Fruit fly (Drosophila melanogaster) whole organism, pupa: ENCODE results near the gene CG31176.

Experiments used
- CG10348 ChIP-seq: fragments of 200-800 bp; sonication (Bioruptor generic); IDR thresholded peaks from 2 replicates; pipeline ENCODE4 v1.3.6; 2022; ENCODE audit warnings: missing biosample characterization, missing genetic modification characterization
- CG15710 ChIP-seq: fragments of 200-800 bp; sonication (Bioruptor generic); optimal IDR thresholded peaks from 2 replicates; lab custom pipeline; 2018; ENCODE audit warnings: missing biosample characterization, mild to moderate bottlenecking, missing genetic modification characterization, moderate library complexity
- CG32121 ChIP-seq: fragments of 200-800 bp; sonication (Bioruptor generic); IDR thresholded peaks from 2 replicates; pipeline ENCODE4 v1.3.6; 2022; ENCODE audit warnings: missing biosample characterization, missing genetic modification characterization
- CG8159 ChIP-seq: fragments of 200-800 bp; sonication (Bioruptor generic); optimal IDR thresholded peaks from 3 replicates; lab custom pipeline; 2018; ENCODE audit warnings: missing biosample characterization, mild to moderate bottlenecking, missing genetic modification characterization, moderate library complexity
- CG8301 ChIP-seq: fragments of 200-800 bp; sonication (Bioruptor generic); optimal IDR thresholded peaks from 2 replicates; lab custom pipeline; 2018; ENCODE audit warnings: missing biosample characterization, mild to moderate bottlenecking, missing genetic modification characterization
- D1 ChIP-seq: fragments of 200-800 bp; sonication (Bioruptor generic); optimal IDR thresholded peaks from 2 replicates; lab custom pipeline; 2018; ENCODE audit warnings: missing biosample characterization, mild to moderate bottlenecking, missing genetic modification characterization, moderate library complexity
- EcR ChIP-seq: fragments of 200-800 bp; sonication (Bioruptor generic); optimal IDR thresholded peaks from 3 replicates; lab custom pipeline; 2019; ENCODE audit warnings: missing biosample characterization, missing genetic modification characterization, mild to moderate bottlenecking, moderate library complexity, missing genetic modification reagents
- Ets98B ChIP-seq: fragments of 200-800 bp; sonication (Bioruptor generic); IDR thresholded peaks from 2 replicates; pipeline ENCODE4 v1.3.6; 2022; ENCODE audit warnings: missing biosample characterization, missing genetic modification characterization
- Pif1B ChIP-seq: fragments of 200-800 bp; sonication (Bioruptor generic); optimal IDR thresholded peaks from 3 replicates; lab custom pipeline; 2016; ENCODE audit warnings: missing biosample characterization, missing genetic modification characterization
- rn ChIP-seq: fragments of 200-800 bp; sonication (Bioruptor generic); IDR thresholded peaks from 2 replicates; pipeline ENCODE4 v1.3.6; 2022; ENCODE audit warnings: missing biosample characterization, missing genetic modification characterization

dm6 chr3R:21700458-21700857, 19.0 kb downstream of the CG31176 start:
- TF ChIP-seq Pif1B: no peak
- no peak for TF ChIP-seq Ets98B (GFP tag; lab: Robert Waterston, UW)
- no peak for TF ChIP-seq CG8159 (tag; lab: Kevin White, UChicago)
- TF ChIP-seq EcR (GFP tag; lab: Kevin White, UChicago): no peak
- TF ChIP-seq CG8301 (tag; lab: Kevin White, UChicago): no peak
- no peak for TF ChIP-seq CG15710 (tag; lab: Kevin White, UChicago)
- TF ChIP-seq CG32121 (GFP tag; lab: Robert Waterston, UW): no peak
- TF ChIP-seq D1: no peak
- TF ChIP-seq rn (GFP tag; lab: Robert Waterston, UW): no peak
- no peak for TF ChIP-seq CG10348 (GFP tag; lab: Robert Waterston, UW)
